Worm (Caenorhabditis elegans) whole organism, young adult: Measurements from ENCODE around the gene mes-6.

Experiments used
- B0019.2 ChIP-seq: fragments of 200-800 bp; sonication (Bioruptor generic); conservative IDR thresholded peaks from 2 replicates; pipeline ENCODE4 v1.3.6; 2022; ENCODE audit warnings: missing genetic modification reagents, missing genetic modification characterization, missing compliant biosample characterization
- B0261.1 ChIP-seq: sonication (generic microtip); optimal IDR thresholded peaks from 2 replicates; lab custom pipeline; 2016; ENCODE audit warnings: mild to moderate bottlenecking, missing genetic modification characterization, moderate library complexity, missing compliant biosample characterization
- B0336.3 ChIP-seq: fragments of 200-800 bp; sonication (Bioruptor generic); IDR thresholded peaks from 2 replicates; pipeline ENCODE4 v1.3.6; 2022; ENCODE audit warnings: missing genetic modification characterization, missing compliant biosample characterization
- C06A6.2 ChIP-seq: fragments of 200-800 bp; sonication (Bioruptor generic); conservative IDR thresholded peaks from 2 replicates; pipeline ENCODE4 v1.3.6; 2022; ENCODE audit warnings: missing genetic modification characterization, missing compliant biosample characterization
- D2030.7 ChIP-seq: fragments of 200-800 bp; sonication (Bioruptor generic); IDR thresholded peaks from 2 replicates; pipeline ENCODE4 v1.3.6; 2022; ENCODE audit warnings: missing genetic modification reagents, missing genetic modification characterization, missing compliant biosample characterization
- F22D6.2 ChIP-seq: sonication (generic microtip); optimal IDR thresholded peaks from 2 replicates; lab custom pipeline; 2016; ENCODE audit warnings: mild to moderate bottlenecking, missing genetic modification characterization, missing compliant biosample characterization
- F49E8.2 ChIP-seq: sonication (generic microtip); optimal IDR thresholded peaks from 3 replicates; lab custom pipeline; 2017; ENCODE audit warnings: missing genetic modification characterization, mild to moderate bottlenecking, missing compliant biosample characterization, antibody characterized with exemption, moderate library complexity; ENCODE audit not compliant: insufficient read depth
- F52B5.7 ChIP-seq: sonication (generic microtip); optimal IDR thresholded peaks from 2 replicates; lab custom pipeline; 2016; ENCODE audit warnings: mild to moderate bottlenecking, missing genetic modification characterization, missing compliant biosample characterization
- K11D2.4 ChIP-seq: fragments of 200-800 bp; sonication (Bioruptor generic); IDR thresholded peaks from 2 replicates; pipeline ENCODE4 v1.3.6; 2022; ENCODE audit warnings: missing genetic modification reagents, missing genetic modification characterization, missing compliant biosample characterization
- K12H6.12 ChIP-seq: fragments of 200-800 bp; sonication (Bioruptor generic); optimal IDR thresholded peaks from 2 replicates; lab custom pipeline; 2018; ENCODE audit warnings: mild to moderate bottlenecking, missing genetic modification characterization, missing compliant biosample characterization
- T26A5.8 ChIP-seq: sonication (generic microtip); optimal IDR thresholded peaks from 2 replicates; lab custom pipeline; 2016; ENCODE audit warnings: missing genetic modification characterization, missing compliant biosample characterization
- ZK185.1 ChIP-seq: sonication (generic microtip); optimal IDR thresholded peaks from 2 replicates; lab custom pipeline; 2016; ENCODE audit warnings: mild to moderate bottlenecking, missing genetic modification characterization, missing compliant biosample characterization; ENCODE audit not compliant: poor library complexity, severe bottlenecking
- bed-1 ChIP-seq: fragments of 200-800 bp; sonication (Bioruptor generic); IDR thresholded peaks from 2 replicates; pipeline ENCODE4 v1.3.6; 2022; ENCODE audit warnings: missing genetic modification reagents, missing genetic modification characterization, missing compliant biosample characterization
- ceh-100 ChIP-seq: fragments of 200-800 bp; sonication (Bioruptor generic); IDR thresholded peaks from 2 replicates; pipeline ENCODE4 v1.3.6; 2022; ENCODE audit warnings: missing genetic modification reagents, missing genetic modification characterization, missing compliant biosample characterization
- ceh-27 ChIP-seq: fragments of 200-800 bp; sonication (Bioruptor generic); optimal IDR thresholded peaks from 2 replicates; lab custom pipeline; 2018; ENCODE audit warnings: mild to moderate bottlenecking, missing genetic modification characterization, moderate library complexity, missing compliant biosample characterization
- ceh-58 ChIP-seq: fragments of 200-800 bp; sonication (Bioruptor generic); IDR thresholded peaks from 2 replicates; pipeline ENCODE4 v1.3.6; 2022; ENCODE audit warnings: missing genetic modification characterization, missing compliant biosample characterization
- ceh-91 ChIP-seq: fragments of 200-800 bp; sonication (Bioruptor generic); IDR thresholded peaks from 2 replicates; pipeline ENCODE4 v1.3.6; 2022; ENCODE audit warnings: missing genetic modification reagents, missing genetic modification characterization, missing compliant biosample characterization
- dpff-1 ChIP-seq: sonication (generic microtip); optimal IDR thresholded peaks from 2 replicates; lab custom pipeline; 2017; ENCODE audit warnings: mild to moderate bottlenecking, missing genetic modification characterization, missing compliant biosample characterization
- efl-1 ChIP-seq: fragments of 150-350 bp; optimal IDR thresholded peaks from 2 replicates; lab custom pipeline; 2014; ENCODE audit warnings: missing biosample characterization, missing genetic modification reagents, missing genetic modification characterization
- egrh-3 ChIP-seq: fragments of 200-800 bp; sonication (Bioruptor generic); IDR thresholded peaks from 2 replicates; pipeline ENCODE4 v1.3.6; 2022; ENCODE audit warnings: missing genetic modification reagents, missing genetic modification characterization, missing compliant biosample characterization
- ekl-4 ChIP-seq: fragments of 200-800 bp; sonication (Bioruptor generic); IDR thresholded peaks from 2 replicates; pipeline ENCODE4 v1.3.6; 2022; ENCODE audit warnings: missing genetic modification reagents, missing genetic modification characterization, missing compliant biosample characterization
- gei-17 ChIP-seq: fragments of 200-800 bp; sonication (Bioruptor generic); optimal IDR thresholded peaks from 2 replicates; lab custom pipeline; 2018; ENCODE audit warnings: mild to moderate bottlenecking, missing genetic modification characterization, missing compliant biosample characterization
- hlh-12 ChIP-seq: sonication (generic microtip); optimal IDR thresholded peaks from 2 replicates; lab custom pipeline; 2016; ENCODE audit warnings: missing genetic modification characterization, missing compliant biosample characterization
- hsf-1 ChIP-seq: fragments of 200-800 bp; sonication (Bioruptor generic); IDR thresholded peaks from 2 replicates; pipeline ENCODE4 v1.3.6; 2022; ENCODE audit warnings: missing genetic modification reagents, missing genetic modification characterization, missing compliant biosample characterization
- lir-1 ChIP-seq: fragments of 200-800 bp; sonication (Bioruptor generic); conservative IDR thresholded peaks from 2 replicates; pipeline ENCODE4 v1.3.6; 2022; ENCODE audit warnings: missing genetic modification reagents, missing genetic modification characterization, missing compliant biosample characterization
- lsy-27 ChIP-seq: sonication (generic microtip); optimal IDR thresholded peaks from 2 replicates; lab custom pipeline; 2017; ENCODE audit warnings: missing genetic modification characterization, mild to moderate bottlenecking, missing compliant biosample characterization, antibody characterized with exemption, missing genotype, borderline replicate concordance; ENCODE audit not compliant: insufficient read depth
- madf-6 ChIP-seq: fragments of 200-800 bp; sonication (Bioruptor generic); IDR thresholded peaks from 2 replicates; pipeline ENCODE4 v1.3.6; 2022; ENCODE audit warnings: missing genetic modification reagents, missing genetic modification characterization, missing compliant biosample characterization
- mes-4 ChIP-seq: sonication (generic microtip); optimal IDR thresholded peaks from 2 replicates; lab custom pipeline; 2016; ENCODE audit warnings: missing genotype, missing genetic modification characterization, missing compliant biosample characterization
- mxl-1 ChIP-seq: sonication (generic microtip); optimal IDR thresholded peaks from 2 replicates; lab custom pipeline; 2016; ENCODE audit warnings: missing genetic modification characterization, missing compliant biosample characterization
- repo-1 ChIP-seq: sonication (generic microtip); optimal IDR thresholded peaks from 2 replicates; lab custom pipeline; 2017; ENCODE audit warnings: mild to moderate bottlenecking, missing genetic modification characterization, missing compliant biosample characterization
- snpc-4 ChIP-seq, 5 experiments: fragments of 150-350 bp in 1 of 5; sonication (generic microtip) in 4 of 5; optimal IDR thresholded peaks; 2 replicates each; lab custom pipeline; 2014 to 2018; ENCODE audit warnings: missing genetic modification characterization in 5 of 5, missing biosample characterization in 3 of 5, antibody characterized with exemption in 2 of 5, mild to moderate bottlenecking in 2 of 5, missing compliant biosample characterization in 2 of 5, missing genotype in 2 of 5, moderate library complexity in 2 of 5, missing genetic modification reagents in 1 of 5
- somi-1 ChIP-seq: fragments of 200-800 bp; sonication (Bioruptor generic); optimal IDR thresholded peaks from 2 replicates; lab custom pipeline; 2018; ENCODE audit warnings: mild to moderate bottlenecking, missing genetic modification characterization, missing compliant biosample characterization
- sptf-2 ChIP-seq: fragments of 200-800 bp; sonication (Bioruptor generic); optimal IDR thresholded peaks from 2 replicates; lab custom pipeline; 2018; ENCODE audit warnings: mild to moderate bottlenecking, missing genetic modification characterization, missing compliant biosample characterization
- unc-62 ChIP-seq: fragments of 150-350 bp; optimal IDR thresholded peaks from 2 replicates; lab custom pipeline; 2014; ENCODE audit warnings: missing biosample characterization, missing genetic modification reagents, missing genetic modification characterization
- zim-3 ChIP-seq: sonication (generic microtip); optimal IDR thresholded peaks from 2 replicates; lab custom pipeline; 2017; ENCODE audit warnings: mild to moderate bottlenecking, missing genetic modification characterization, moderate library complexity, missing compliant biosample characterization
- ztf-22 ChIP-seq: fragments of 200-800 bp; sonication (Bioruptor generic); optimal IDR thresholded peaks from 2 replicates; lab custom pipeline; 2018; ENCODE audit warnings: mild to moderate bottlenecking, missing genetic modification characterization, moderate library complexity, missing compliant biosample characterization
- ztf-25 ChIP-seq: fragments of 200-800 bp; sonication (Bioruptor generic); IDR thresholded peaks from 2 replicates; pipeline ENCODE4 v1.3.6; 2022; ENCODE audit warnings: missing genetic modification reagents, missing genetic modification characterization, missing compliant biosample characterization
- ztf-26 ChIP-seq: sonication (generic microtip); optimal IDR thresholded peaks from 2 replicates; lab custom pipeline; 2017; ENCODE audit warnings: missing genetic modification characterization, missing compliant biosample characterization

The mes-6 gene

DNA sequence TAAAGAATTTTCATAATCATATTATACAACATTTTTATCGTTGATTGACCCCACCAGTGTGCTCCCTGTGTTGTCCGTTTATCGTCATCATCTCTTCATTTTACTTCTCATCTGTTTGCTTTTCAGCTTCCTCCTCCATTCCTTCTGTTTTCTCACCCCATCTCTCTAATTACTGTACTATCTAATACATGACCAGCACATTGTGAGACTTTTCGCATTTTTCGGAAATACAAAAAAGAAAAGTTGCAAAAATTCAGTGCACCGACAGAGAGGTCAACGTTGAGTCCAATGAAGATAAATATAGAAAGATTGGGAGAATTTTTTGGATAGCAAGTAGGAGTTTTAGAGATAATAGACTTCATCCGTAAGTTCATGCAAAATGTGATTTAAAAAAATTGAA, 8.9 kb downstream of the mes-6 start:
- no peak for TF ChIP-seq B0019.2
- no peak for TF ChIP-seq hlh-12
- no peak for TF ChIP-seq ekl-4 (GFP tag; lab: Robert Waterston, UW)
- TF ChIP-seq B0336.3 (GFP tag; lab: Robert Waterston, UW), result no peak
- TF ChIP-seq ceh-91 (GFP tag; lab: Robert Waterston, UW), result no peak
- no peak for TF ChIP-seq B0261.1 (tag; lab: Kevin White, UChicago)
- no peak for TF ChIP-seq ceh-100 (GFP tag; lab: Robert Waterston, UW)
- no peak for TF ChIP-seq zim-3
- no peak for TF ChIP-seq F49E8.2 (tag; lab: Kevin White, UChicago)
- no peak for TF ChIP-seq C06A6.2 (GFP tag; lab: Robert Waterston, UW)
- TF ChIP-seq ztf-22 (GFP tag; lab: Kevin White, UChicago), result no peak

DNA sequence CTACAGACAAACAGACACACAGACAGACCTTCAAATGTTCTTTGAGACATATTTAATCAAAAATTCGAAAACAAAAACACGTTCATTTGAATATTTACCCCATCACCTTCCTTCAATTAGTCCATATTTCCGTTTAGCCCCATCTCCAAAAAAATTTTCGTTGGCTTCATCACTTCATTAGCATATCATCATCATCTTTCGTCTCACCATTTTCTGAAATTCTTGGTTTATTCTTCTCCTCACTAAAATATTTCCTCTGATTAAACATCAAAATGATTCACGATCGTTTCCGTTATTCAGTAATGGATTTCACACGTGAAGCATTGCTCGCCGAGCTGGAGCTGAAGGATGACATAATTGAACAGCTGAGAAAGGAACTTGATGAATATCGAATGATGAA, 9.5 kb downstream of the mes-6 start, which contains the start of gene pkg-2:
TSS of gene pkg-2 (plus strand) at position 301 of the 400 bp plus-strand sequence.
- TF ChIP-seq ztf-26 (tag; lab: Kevin White, UChicago) (no peak), madf-6 (GFP tag; lab: Robert Waterston, UW) (no peak), T26A5.8 (tag; lab: Kevin White, UChicago) (no peak), egrh-3 (GFP tag; lab: Robert Waterston, UW) (no peak), sptf-2 (GFP tag; lab: Kevin White, UChicago) (no peak), F52B5.7 (no peak), D2030.7 (GFP tag; lab: Robert Waterston, UW) (no peak), dpff-1 (tag; lab: Kevin White, UChicago) (no peak), ceh-27 (no peak), B0019.2 (no peak), K11D2.4 (GFP tag; lab: Robert Waterston, UW) (no peak), gei-17 (no peak), F22D6.2 (no peak), unc-62 (GFP tag; lab: Kevin White, UChicago) (no peak), repo-1 (tag; lab: Kevin White, UChicago) (no peak), ekl-4 (GFP tag; lab: Robert Waterston, UW) (no peak), efl-1 (GFP tag; lab: Kevin White, UChicago) (no peak), mes-4 (tag; lab: Kevin White, UChicago) (no peak)

DNA sequence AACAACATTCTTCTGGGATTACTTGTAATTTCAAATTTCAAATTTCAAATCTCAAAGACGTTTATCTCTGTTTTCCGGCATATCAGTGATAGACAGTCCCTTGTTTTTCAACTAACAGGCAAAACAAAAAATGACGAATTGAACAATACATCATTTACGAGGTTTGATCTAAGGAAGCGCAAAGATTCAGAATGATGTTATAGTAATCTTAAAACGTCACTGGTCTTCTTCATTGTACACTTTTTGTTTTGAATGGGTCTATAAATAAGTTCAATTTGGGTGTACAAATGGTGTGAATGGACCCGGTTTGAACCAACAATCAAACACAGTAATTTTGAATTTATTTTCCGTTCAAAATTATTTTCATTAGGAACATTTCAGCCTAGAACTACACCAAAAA, 12.9 kb downstream of the mes-6 start:
- no peak for TF ChIP-seq mxl-1
- TF ChIP-seq somi-1 (GFP tag; lab: Kevin White, UChicago), result no peak
- no peak for TF ChIP-seq ZK185.1 (tag; lab: Kevin White, UChicago)
- no peak for TF ChIP-seq ceh-58 (GFP tag; lab: Robert Waterston, UW)
- no peak for TF ChIP-seq hsf-1
- no peak for TF ChIP-seq F52B5.7
- TF ChIP-seq sptf-2 (GFP tag; lab: Kevin White, UChicago), result no peak
- no peak for TF ChIP-seq lsy-27 (tag; lab: Kevin White, UChicago)
- no peak for TF ChIP-seq K12H6.12 (tag; lab: Kevin White, UChicago)
- TF ChIP-seq bed-1 (GFP tag; lab: Robert Waterston, UW), result no peak
- no peak for TF ChIP-seq snpc-4 (GFP tag; optimal IDR thresholded peaks at IDR 0.05; lab: Kevin White, UChicago)
- TF ChIP-seq snpc-4 (tag; optimal IDR thresholded peaks at IDR 0.05; lab: Kevin White, UChicago), result no peak
- TF ChIP-seq lir-1 (GFP tag; lab: Robert Waterston, UW), result no peak
- no peak for TF ChIP-seq ztf-25 (GFP tag; lab: Robert Waterston, UW)
- TF ChIP-seq F22D6.2, result no peak
